Worm (Caenorhabditis elegans) whole organism, L2 larva: Measurements from ENCODE around the gene cin-4.

Experiments
- C34F6.9 ChIP-seq: fragments of 150-350 bp; optimal IDR thresholded peaks from 2 replicates; lab custom pipeline; 2014; ENCODE audit warnings: missing biosample characterization, missing genetic modification characterization
- F13H6.1 ChIP-seq: sonication (generic microtip); optimal IDR thresholded peaks from 2 replicates; lab custom pipeline; 2016; ENCODE audit warnings: missing genetic modification characterization, missing compliant biosample characterization
- Y55F3AM.14 ChIP-seq: fragments of 200-800 bp; sonication (Bioruptor generic); optimal IDR thresholded peaks from 2 replicates; lab custom pipeline; 2018; ENCODE audit warnings: mild to moderate bottlenecking, missing genetic modification characterization, missing compliant biosample characterization
- ZK546.5 ChIP-seq: sonication (generic microtip); optimal IDR thresholded peaks from 2 replicates; lab custom pipeline; 2017; ENCODE audit warnings: missing biosample characterization, missing genetic modification characterization
- aly-2 ChIP-seq: fragments of 150-350 bp; optimal IDR thresholded peaks from 2 replicates; lab custom pipeline; 2014; ENCODE audit warnings: missing biosample characterization, missing genetic modification characterization
- ama-1 ChIP-seq: fragments of 150-350 bp; optimal IDR thresholded peaks from 2 replicates; lab custom pipeline; 2018; ENCODE audit warnings: inconsistent platforms
- ceh-16 ChIP-seq: fragments of 150-350 bp; optimal IDR thresholded peaks from 2 replicates; lab custom pipeline; 2014; ENCODE audit warnings: missing biosample characterization, missing genetic modification characterization
- crh-2 ChIP-seq: sonication (generic microtip); optimal IDR thresholded peaks from 2 replicates; lab custom pipeline; 2017; ENCODE audit warnings: missing biosample characterization, missing genetic modification characterization
- dmd-4 ChIP-seq: sonication (generic microtip); optimal IDR thresholded peaks from 2 replicates; lab custom pipeline; 2017; ENCODE audit warnings: missing biosample characterization, missing genetic modification characterization
- egl-27 ChIP-seq: sonication (generic microtip); optimal IDR thresholded peaks from 3 replicates; lab custom pipeline; 2017; ENCODE audit warnings: missing biosample characterization, missing genetic modification reagents, missing genetic modification characterization
- fos-1 ChIP-seq: fragments of 150-350 bp; optimal IDR thresholded peaks from 2 replicates; lab custom pipeline; 2014; ENCODE audit warnings: missing biosample characterization, missing genetic modification characterization
- gmeb-1 ChIP-seq: fragments of 150-350 bp; optimal IDR thresholded peaks from 2 replicates; lab custom pipeline; 2014; ENCODE audit warnings: missing biosample characterization, missing genetic modification characterization
- lin-11 ChIP-seq: fragments of 150-350 bp; sonication (generic microtip); optimal IDR thresholded peaks from 2 replicates; lab custom pipeline; 2014; ENCODE audit warnings: missing biosample characterization, missing genetic modification characterization, inconsistent platforms, mixed read lengths
- lsy-2 ChIP-seq, 2 experiments: fragments of 150-350 bp in 1 of 2; sonication (generic microtip) in 1 of 2; optimal IDR thresholded peaks; 2 replicates each; lab custom pipeline; 2014 to 2017; ENCODE audit warnings: missing biosample characterization in 2 of 2, missing genetic modification characterization in 2 of 2
- mab-5 ChIP-seq: fragments of 150-350 bp; optimal IDR thresholded peaks from 2 replicates; lab custom pipeline; 2014; ENCODE audit warnings: missing biosample characterization, missing genetic modification characterization
- mbf-1 ChIP-seq: sonication (generic microtip); optimal IDR thresholded peaks from 2 replicates; lab custom pipeline; 2017; ENCODE audit warnings: missing biosample characterization, missing genetic modification characterization
- mdl-1 ChIP-seq, 2 experiments: fragments of 150-350 bp in 1 of 2; sonication (generic microtip) in 1 of 2; optimal IDR thresholded peaks; 2 replicates each; lab custom pipeline; 2017; ENCODE audit warnings: missing biosample characterization in 2 of 2, missing genetic modification characterization in 2 of 2
- nhr-10 ChIP-seq: sonication (generic microtip); optimal IDR thresholded peaks from 2 replicates; lab custom pipeline; 2017; ENCODE audit warnings: missing biosample characterization, missing genetic modification characterization
- nhr-11 ChIP-seq: fragments of 150-350 bp; optimal IDR thresholded peaks from 2 replicates; lab custom pipeline; 2014; ENCODE audit warnings: missing biosample characterization, missing genetic modification characterization
- nhr-12 ChIP-seq: fragments of 150-350 bp; optimal IDR thresholded peaks from 2 replicates; lab custom pipeline; 2014; ENCODE audit warnings: missing biosample characterization, missing genetic modification characterization
- nhr-129 ChIP-seq: fragments of 150-350 bp; optimal IDR thresholded peaks from 2 replicates; lab custom pipeline; 2014; ENCODE audit warnings: missing biosample characterization, missing genetic modification characterization
- nhr-237 ChIP-seq: fragments of 150-350 bp; optimal IDR thresholded peaks from 2 replicates; lab custom pipeline; 2014; ENCODE audit warnings: missing biosample characterization, missing genetic modification characterization
- nhr-25 ChIP-seq: fragments of 150-350 bp; sonication (generic microtip); optimal IDR thresholded peaks from 3 replicates; lab custom pipeline; 2014; ENCODE audit warnings: missing biosample characterization, missing genetic modification characterization
- nhr-6 ChIP-seq: fragments of 150-350 bp; optimal IDR thresholded peaks from 2 replicates; lab custom pipeline; 2014; ENCODE audit warnings: missing biosample characterization, missing genetic modification characterization
- nhr-77 ChIP-seq: fragments of 150-350 bp; optimal IDR thresholded peaks from 2 replicates; lab custom pipeline; 2014; ENCODE audit warnings: missing biosample characterization, missing genetic modification characterization
- peb-1 ChIP-seq: fragments of 150-350 bp; optimal IDR thresholded peaks from 2 replicates; lab custom pipeline; 2014; ENCODE audit warnings: missing biosample characterization, missing genetic modification characterization
- sem-4 ChIP-seq: fragments of 150-350 bp; optimal IDR thresholded peaks from 2 replicates; lab custom pipeline; 2014; ENCODE audit warnings: missing biosample characterization, missing genetic modification reagents, missing genetic modification characterization
- skn-1 ChIP-seq: sonication (generic microtip); optimal IDR thresholded peaks from 2 replicates; lab custom pipeline; 2017; ENCODE audit warnings: missing biosample characterization, missing genetic modification characterization
- sma-3 ChIP-seq: sonication (generic microtip); optimal IDR thresholded peaks from 2 replicates; lab custom pipeline; 2016; ENCODE audit warnings: missing genetic modification reagents, missing genetic modification characterization, missing compliant biosample characterization
- sma-9 ChIP-seq, 2 experiments: fragments of 150-350 bp in 1 of 2; sonication (generic microtip) in 1 of 2; optimal IDR thresholded peaks; 2 replicates each; lab custom pipeline; 2014 to 2016; ENCODE audit warnings: missing genetic modification characterization in 2 of 2, mild to moderate bottlenecking in 1 of 2, missing biosample characterization in 1 of 2, missing compliant biosample characterization in 1 of 2, missing genetic modification reagents in 1 of 2, moderate library complexity in 1 of 2
- snpc-4 ChIP-seq: fragments of 150-350 bp; optimal IDR thresholded peaks from 2 replicates; lab custom pipeline; 2014; ENCODE audit warnings: missing biosample characterization, missing genetic modification characterization
- unc-39 ChIP-seq: fragments of 150-350 bp; optimal IDR thresholded peaks from 2 replicates; lab custom pipeline; 2014; ENCODE audit warnings: missing biosample characterization, missing genetic modification characterization
- unc-55 ChIP-seq: fragments of 150-350 bp; sonication (generic microtip); optimal IDR thresholded peaks from 3 replicates; lab custom pipeline; 2014; ENCODE audit warnings: missing biosample characterization, missing genetic modification reagents, missing genetic modification characterization
- zag-1 ChIP-seq: fragments of 150-350 bp; optimal IDR thresholded peaks from 2 replicates; lab custom pipeline; 2014; ENCODE audit warnings: missing biosample characterization, missing genetic modification characterization
- ztf-1 ChIP-seq: fragments of 200-800 bp; sonication (Bioruptor generic); conservative IDR thresholded peaks from 2 replicates; pipeline ENCODE4 v1.3.6; 2022; ENCODE audit warnings: missing genetic modification characterization, missing compliant biosample characterization
- ztf-11 ChIP-seq: sonication (generic microtip); optimal IDR thresholded peaks from 2 replicates; lab custom pipeline; 2017; ENCODE audit warnings: missing biosample characterization, missing genetic modification characterization
- ztf-4 ChIP-seq: fragments of 150-350 bp; optimal IDR thresholded peaks from 2 replicates; lab custom pipeline; 2014; ENCODE audit warnings: missing biosample characterization, missing genetic modification characterization

The cin-4 gene

ce11 chrII:7059274-7059757 is 21.2 kb downstream of the cin-4 start (continued):
- TF ChIP-seq ztf-4 (tag; lab: Kevin White, UChicago) (peak; percentile 36), ceh-16 (no peak), unc-39 (tag; lab: Kevin White, UChicago) (no peak), sma-3 (GFP tag; lab: Kevin White, UChicago) (peak; percentile 53)

DNA sequence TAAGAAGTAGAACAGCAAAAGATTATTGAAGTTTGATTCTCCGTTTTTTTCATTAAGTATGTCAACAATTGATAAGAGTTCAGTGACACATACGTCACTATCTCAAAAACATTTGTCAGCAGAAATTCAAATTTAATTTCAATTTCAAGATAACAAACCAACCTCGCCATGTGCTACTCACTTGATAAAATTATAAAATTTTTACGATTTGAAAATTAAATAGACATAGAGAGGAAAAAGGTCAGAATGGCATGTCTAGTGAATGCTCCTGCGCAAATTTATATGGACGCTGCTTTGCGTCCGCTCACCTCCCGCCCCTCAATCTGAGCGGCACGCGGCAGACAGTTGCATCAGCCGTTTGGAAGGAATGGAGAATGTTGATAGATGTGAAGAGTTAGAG is 22.1 kb downstream of the cin-4 start:
- TF ChIP-seq sma-3 (GFP tag; lab: Kevin White, UChicago) (peak; percentile 14), aly-2 (no peak), gmeb-1 (tag; lab: Kevin White, UChicago) (peak; percentile 29), sma-9 (GFP tag; optimal IDR thresholded peaks at IDR 0.05; lab: Kevin White, UChicago) (peak; percentile 65), sma-9 (tag; optimal IDR thresholded peaks at IDR 0.05; lab: Kevin White, UChicago) (no peak), peb-1 (no peak), fos-1 (tag; lab: Kevin White, UChicago) (peak; percentile 83), Y55F3AM.14 (GFP tag; lab: Kevin White, UChicago) (no peak), skn-1 (peak; percentile 92), nhr-11 (tag; lab: Kevin White, UChicago) (no peak), lsy-2 (tag; optimal IDR thresholded peaks at IDR 0.05; lab: Kevin White, UChicago) (peak in 1 of 2 experiments; percentile 7), sem-4 (tag; lab: Kevin White, UChicago) (no peak), egl-27 (no peak), unc-55 (GFP tag; lab: Kevin White, UChicago) (no peak), F13H6.1 (tag; lab: Kevin White, UChicago) (peak; percentile 55), ceh-16 (no peak), nhr-12 (tag; lab: Kevin White, UChicago) (no peak), nhr-25 (tag; lab: Kevin White, UChicago) (no peak), C34F6.9 (no peak), zag-1 (tag; lab: Kevin White, UChicago) (no peak), crh-2 (peak; percentile 58), nhr-77 (tag; lab: Kevin White, UChicago) (no peak), ZK546.5 (tag; lab: Kevin White, UChicago) (no peak), ama-1 (no peak), nhr-6 (tag; lab: Kevin White, UChicago) (no peak), nhr-129 (tag; lab: Kevin White, UChicago) (peak; percentile 76), nhr-237 (tag; lab: Kevin White, UChicago) (no peak), ztf-1 (no peak), mab-5 (tag; lab: Kevin White, UChicago) (no peak), ztf-11 (tag; lab: Kevin White, UChicago) (no peak), nhr-10 (tag; lab: Kevin White, UChicago) (no peak), mdl-1 (tag; optimal IDR thresholded peaks at IDR 0.05; lab: Kevin White, UChicago) (no peak), mbf-1 (tag; lab: Kevin White, UChicago) (no peak)

ce11 chrII:7060791-7061190 is 22.7 kb downstream of the cin-4 start:
- TF ChIP-seq snpc-4 (tag; lab: Kevin White, UChicago) (no peak), sma-9 (GFP tag; optimal IDR thresholded peaks at IDR 0.05; lab: Kevin White, UChicago) (no peak), sma-9 (tag; optimal IDR thresholded peaks at IDR 0.05; lab: Kevin White, UChicago) (no peak), skn-1 (peak; percentile 87), zag-1 (tag; lab: Kevin White, UChicago) (no peak)

ce11 chrII:7061730-7062129 is 23.6 kb downstream of the cin-4 start, which contains the start of gene acs-6:
Gene acs-6 (plus strand): TSS chrII:7062030.
- TF ChIP-seq snpc-4 (tag; lab: Kevin White, UChicago) (no peak), Y55F3AM.14 (GFP tag; lab: Kevin White, UChicago) (no peak), nhr-6 (tag; lab: Kevin White, UChicago) (no peak), skn-1 (no peak), nhr-237 (tag; lab: Kevin White, UChicago) (no peak), lin-11 (tag; lab: Kevin White, UChicago) (no peak), ZK546.5 (tag; lab: Kevin White, UChicago) (no peak), F13H6.1 (tag; lab: Kevin White, UChicago) (no peak), ztf-1 (no peak), mbf-1 (tag; lab: Kevin White, UChicago) (no peak), dmd-4 (tag; lab: Kevin White, UChicago) (no peak), nhr-10 (tag; lab: Kevin White, UChicago) (no peak)
